Fruit fly (Drosophila melanogaster) whole organism, prepupa: ENCODE results near the gene CG34462.

Experiments
- CG10631 ChIP-seq: fragments of 200-800 bp; sonication (Bioruptor generic); optimal IDR thresholded peaks from 2 replicates; lab custom pipeline; 2016; ENCODE audit warnings: missing biosample characterization, missing genetic modification characterization
- CG11294 ChIP-seq: fragments of 200-800 bp; sonication (Bioruptor generic); IDR thresholded peaks from 2 replicates; pipeline ENCODE4 v1.3.6; 2022; ENCODE audit warnings: missing biosample characterization, missing genetic modification characterization
- CG3919 ChIP-seq: fragments of 200-800 bp; sonication (Bioruptor generic); optimal IDR thresholded peaks from 3 replicates; lab custom pipeline; 2016; ENCODE audit warnings: missing biosample characterization, missing genetic modification characterization
- CG6808 ChIP-seq: fragments of 200-800 bp; sonication (Bioruptor generic); optimal IDR thresholded peaks from 3 replicates; lab custom pipeline; 2017; ENCODE audit warnings: missing biosample characterization, missing genetic modification characterization, mild to moderate bottlenecking, moderate library complexity, missing genetic modification reagents
- CG8319 ChIP-seq: fragments of 200-800 bp; sonication (Bioruptor generic); optimal IDR thresholded peaks from 3 replicates; lab custom pipeline; 2016; ENCODE audit warnings: missing biosample characterization, missing genetic modification characterization
- CG9139 ChIP-seq: fragments of 200-800 bp; sonication (Bioruptor generic); optimal IDR thresholded peaks from 3 replicates; lab custom pipeline; 2017; ENCODE audit warnings: missing biosample characterization, mild to moderate bottlenecking, missing genetic modification characterization
- Smox ChIP-seq: fragments of 200-800 bp; sonication (Bioruptor generic); optimal IDR thresholded peaks from 3 replicates; lab custom pipeline; 2016; ENCODE audit warnings: missing biosample characterization, missing genetic modification characterization
- achi ChIP-seq: fragments of 200-800 bp; sonication (Bioruptor generic); optimal IDR thresholded peaks from 3 replicates; lab custom pipeline; 2016; ENCODE audit warnings: missing biosample characterization, missing genetic modification characterization
- eg ChIP-seq: fragments of 200-800 bp; sonication (Bioruptor generic); IDR thresholded peaks from 3 replicates; pipeline ENCODE4 v1.3.6; 2022; ENCODE audit warnings: missing biosample characterization, missing genetic modification characterization
- net ChIP-seq: fragments of 200-800 bp; sonication (Bioruptor generic); optimal IDR thresholded peaks from 3 replicates; lab custom pipeline; 2016; ENCODE audit warnings: missing biosample characterization, missing genetic modification characterization
- salr ChIP-seq, 2 experiments: fragments of 200-800 bp; sonication (Bioruptor generic); optimal IDR thresholded peaks; 3 replicates each; lab custom pipeline; 2016 to 2018; ENCODE audit warnings: missing biosample characterization in 2 of 2, missing genetic modification characterization in 2 of 2, mild to moderate bottlenecking in 1 of 2
- topi ChIP-seq: fragments of 200-800 bp; sonication (Bioruptor generic); optimal IDR thresholded peaks from 3 replicates; lab custom pipeline; 2016; ENCODE audit warnings: missing biosample characterization, missing genetic modification characterization

DNA sequence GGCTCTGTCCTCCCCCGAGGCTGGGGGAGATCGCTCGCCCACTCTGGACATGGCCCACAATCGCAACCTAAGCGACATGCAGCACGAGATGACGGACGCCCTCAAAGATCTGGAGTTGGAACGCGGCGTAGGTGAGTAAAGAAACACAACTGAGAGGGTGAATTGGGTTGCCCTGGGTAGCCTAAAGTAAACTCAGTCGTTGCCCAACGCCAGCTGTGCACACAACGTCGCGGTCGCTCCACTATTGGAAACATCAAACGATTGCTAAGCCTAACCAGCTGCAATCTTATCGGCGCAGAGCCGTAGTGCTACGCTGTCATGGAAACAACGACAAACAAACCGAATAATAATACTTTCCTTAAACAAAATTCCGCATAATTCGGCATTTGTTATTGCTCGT is 19.0 kb downstream of the CG34462 start:
- TF ChIP-seq salr (GFP tag; optimal IDR thresholded peaks at IDR 0.05; lab: Kevin White, UChicago): no peak
- no peak for TF ChIP-seq CG10631 (GFP tag; lab: Kevin White, UChicago)
- no peak for TF ChIP-seq CG11294 (GFP tag; lab: Robert Waterston, UW)
- no peak for TF ChIP-seq Smox
- no peak for TF ChIP-seq achi
- no peak for TF ChIP-seq CG3919
- no peak for TF ChIP-seq CG9139 (GFP tag; lab: Kevin White, UChicago)
- no peak for TF ChIP-seq CG8319 (GFP tag; lab: Kevin White, UChicago)
- no peak for TF ChIP-seq eg (GFP tag; lab: Robert Waterston, UW)
- no peak for TF ChIP-seq topi (GFP tag; lab: Kevin White, UChicago)
- TF ChIP-seq net (GFP tag; lab: Kevin White, UChicago): no peak
- no peak for TF ChIP-seq CG6808 (GFP tag; lab: Kevin White, UChicago)
